Worm (Caenorhabditis elegans) whole organism, L1 larva: ENCODE results near the gene adh-5.
A peak's percentile ranks its signal among the peaks of the same experiment; 100 is the strongest.

Experiments
- C04F5.9 ChIP-seq: sonication (generic microtip); optimal IDR thresholded peaks from 2 replicates; lab custom pipeline; 2016; ENCODE audit warnings: missing genetic modification characterization, missing compliant biosample characterization
- F16B12.6 ChIP-seq: fragments of 150-350 bp; optimal IDR thresholded peaks from 2 replicates; lab custom pipeline; 2014; ENCODE audit warnings: missing biosample characterization, missing genetic modification characterization
- aha-1 ChIP-seq: fragments of 150-350 bp; optimal IDR thresholded peaks from 2 replicates; lab custom pipeline; 2014; ENCODE audit warnings: missing biosample characterization, missing genetic modification characterization
- aly-2 ChIP-seq: fragments of 150-350 bp; optimal IDR thresholded peaks from 2 replicates; lab custom pipeline; 2014; ENCODE audit warnings: missing biosample characterization, missing genetic modification characterization
- ceh-63 ChIP-seq: fragments of 200-800 bp; sonication (Bioruptor generic); optimal IDR thresholded peaks from 2 replicates; lab custom pipeline; 2018; ENCODE audit warnings: mild to moderate bottlenecking, missing genetic modification characterization, missing compliant biosample characterization
- ceh-82 ChIP-seq, 3 experiments: fragments of 150-350 bp in 1 of 3; sonication (generic microtip) in 2 of 3; optimal IDR thresholded peaks; 2 replicates each; lab custom pipeline; 2014 to 2017; ENCODE audit warnings: missing biosample characterization in 3 of 3, missing genetic modification characterization in 3 of 3
- ceh-90 ChIP-seq: sonication (generic microtip); optimal IDR thresholded peaks from 2 replicates; lab custom pipeline; 2016; ENCODE audit warnings: missing genetic modification characterization, missing compliant biosample characterization
- dpl-1 ChIP-seq, 3 experiments: fragments of 150-350 bp in 2 of 3; sonication (generic microtip) in 1 of 3; optimal IDR thresholded peaks; 2 replicates each; lab custom pipeline; 2014 to 2017; ENCODE audit warnings: missing biosample characterization in 3 of 3, missing genetic modification characterization in 3 of 3, missing genetic modification reagents in 3 of 3
- efl-1 ChIP-seq, 4 experiments: fragments of 150-350 bp; optimal IDR thresholded peaks in 3 of 4; peaks in 1 of 4; 1 replicate in 1 of 4; 2 replicates in 3 of 4; lab custom pipeline; 2014; ENCODE audit warnings: missing biosample characterization in 2 of 4, missing genetic modification characterization in 2 of 4, missing genetic modification reagents in 2 of 4
- egl-27 ChIP-seq, 2 experiments: fragments of 150-350 bp in 1 of 2; sonication (generic microtip); optimal IDR thresholded peaks; 3 replicates each; lab custom pipeline; 2017 to 2018; ENCODE audit warnings: missing biosample characterization in 2 of 2, missing genetic modification characterization in 2 of 2, missing genetic modification reagents in 2 of 2
- elt-3 ChIP-seq, 6 experiments: fragments of 150-350 bp in 1 of 6; sonication (generic microtip); optimal IDR thresholded peaks; 2 replicates each; lab custom pipeline; 2017 to 2018; ENCODE audit warnings: missing biosample characterization in 6 of 6, missing genetic modification characterization in 6 of 6, inconsistent platforms in 1 of 6
- fkh-10 ChIP-seq: sonication (generic microtip); optimal IDR thresholded peaks from 2 replicates; lab custom pipeline; 2017; ENCODE audit warnings: missing biosample characterization, missing genetic modification reagents, missing genetic modification characterization
- fkh-4 ChIP-seq: sonication (generic microtip); optimal IDR thresholded peaks from 2 replicates; lab custom pipeline; 2016; ENCODE audit warnings: missing compliant biosample characterization, missing genetic modification characterization, borderline replicate concordance
- hlh-17 ChIP-seq: fragments of 200-800 bp; sonication (Bioruptor generic); optimal IDR thresholded peaks from 2 replicates; lab custom pipeline; 2018; ENCODE audit warnings: missing genetic modification characterization, mild to moderate bottlenecking, missing compliant biosample characterization, moderate library complexity, borderline replicate concordance
- irx-1 ChIP-seq: sonication (generic microtip); optimal IDR thresholded peaks from 2 replicates; lab custom pipeline; 2016; ENCODE audit warnings: missing genetic modification characterization, missing compliant biosample characterization
- isw-1 ChIP-seq: fragments of 200-800 bp; sonication (Bioruptor generic); IDR thresholded peaks from 2 replicates; pipeline ENCODE4 v1.3.6; 2022; ENCODE audit warnings: missing genetic modification characterization, missing compliant biosample characterization
- lin-15B ChIP-seq: fragments of 150-350 bp; sonication (generic microtip); optimal IDR thresholded peaks from 3 replicates; lab custom pipeline; 2014; ENCODE audit warnings: missing biosample characterization, missing genetic modification characterization
- lin-35 ChIP-seq, 2 experiments: fragments of 150-350 bp; optimal IDR thresholded peaks; 2 replicates each; lab custom pipeline; 2014; ENCODE audit warnings: missing biosample characterization in 2 of 2, missing genetic modification characterization in 2 of 2, missing genetic modification reagents in 2 of 2
- lir-3 ChIP-seq: sonication (generic microtip); optimal IDR thresholded peaks from 2 replicates; lab custom pipeline; 2016; ENCODE audit warnings: mild to moderate bottlenecking, missing genetic modification characterization, moderate library complexity, missing compliant biosample characterization; ENCODE audit not compliant: poor library complexity
- lsy-2 ChIP-seq, 2 experiments: fragments of 150-350 bp; optimal IDR thresholded peaks; 2 replicates each; lab custom pipeline; 2014; ENCODE audit warnings: missing biosample characterization in 2 of 2, missing genetic modification characterization in 2 of 2
- mab-9 ChIP-seq: fragments of 200-800 bp; sonication (Bioruptor generic); IDR thresholded peaks from 2 replicates; pipeline ENCODE4 v1.3.6; 2022; ENCODE audit warnings: missing genetic modification reagents, missing genetic modification characterization, missing compliant biosample characterization
- mdl-1 ChIP-seq, 2 experiments: fragments of 150-350 bp; optimal IDR thresholded peaks; 2 replicates each; lab custom pipeline; 2014 to 2017; ENCODE audit warnings: missing biosample characterization in 2 of 2, missing genetic modification characterization in 2 of 2, inconsistent platforms in 1 of 2
- mef-2 ChIP-seq: fragments of 150-350 bp; optimal IDR thresholded peaks from 2 replicates; lab custom pipeline; 2014; ENCODE audit warnings: missing biosample characterization, missing genetic modification characterization
- nhr-12 ChIP-seq: sonication (generic microtip); optimal IDR thresholded peaks from 2 replicates; lab custom pipeline; 2017; ENCODE audit warnings: missing biosample characterization, missing genetic modification characterization
- nhr-237 ChIP-seq: fragments of 150-350 bp; optimal IDR thresholded peaks from 2 replicates; lab custom pipeline; 2014; ENCODE audit warnings: missing biosample characterization, missing genetic modification characterization
- nhr-84 ChIP-seq: sonication (generic microtip); optimal IDR thresholded peaks from 2 replicates; lab custom pipeline; 2017; ENCODE audit warnings: missing biosample characterization, missing genetic modification characterization
- nhr-90 ChIP-seq: sonication (generic microtip); optimal IDR thresholded peaks from 2 replicates; lab custom pipeline; 2016; ENCODE audit warnings: mild to moderate bottlenecking, missing genetic modification characterization, missing compliant biosample characterization; ENCODE audit not compliant: poor library complexity
- pag-3 ChIP-seq: sonication (generic microtip); optimal IDR thresholded peaks from 2 replicates; lab custom pipeline; 2017; ENCODE audit warnings: missing genetic modification characterization, mild to moderate bottlenecking, missing compliant biosample characterization, antibody characterized with exemption, borderline replicate concordance; ENCODE audit not compliant: insufficient read depth
- pax-3 ChIP-seq: fragments of 200-800 bp; sonication (Bioruptor generic); optimal IDR thresholded peaks from 2 replicates; lab custom pipeline; 2018; ENCODE audit warnings: mild to moderate bottlenecking, missing genetic modification characterization, moderate library complexity, missing compliant biosample characterization
- pqm-1 ChIP-seq: sonication (generic microtip); optimal IDR thresholded peaks from 3 replicates; lab custom pipeline; 2017; ENCODE audit warnings: missing biosample characterization, missing genetic modification characterization
- skn-1 ChIP-seq: fragments of 150-350 bp; optimal IDR thresholded peaks from 2 replicates; lab custom pipeline; 2014; ENCODE audit warnings: missing biosample characterization, missing genetic modification characterization
- snu-23 ChIP-seq: sonication (generic microtip); optimal IDR thresholded peaks from 2 replicates; lab custom pipeline; 2016; ENCODE audit warnings: missing genetic modification characterization, missing compliant biosample characterization
- sox-4 ChIP-seq: sonication (generic microtip); optimal IDR thresholded peaks from 2 replicates; lab custom pipeline; 2016; ENCODE audit warnings: missing genetic modification characterization, missing compliant biosample characterization
- sptf-1 ChIP-seq: fragments of 150-350 bp; optimal IDR thresholded peaks from 2 replicates; lab custom pipeline; 2014; ENCODE audit warnings: missing biosample characterization, missing genetic modification characterization
- swsn-7 ChIP-seq: sonication (generic microtip); optimal IDR thresholded peaks from 2 replicates; lab custom pipeline; 2016; ENCODE audit warnings: missing genetic modification characterization, missing compliant biosample characterization
- tbx-2 ChIP-seq: sonication (generic microtip); optimal IDR thresholded peaks from 2 replicates; lab custom pipeline; 2016; ENCODE audit warnings: missing genetic modification characterization, missing compliant biosample characterization
- tlp-1 ChIP-seq: fragments of 150-350 bp; optimal IDR thresholded peaks from 2 replicates; lab custom pipeline; 2014; ENCODE audit warnings: missing biosample characterization, missing genetic modification characterization
- unc-130 ChIP-seq: fragments of 150-350 bp; optimal IDR thresholded peaks from 2 replicates; lab custom pipeline; 2017; ENCODE audit warnings: missing biosample characterization, missing genetic modification characterization, inconsistent platforms
- unc-30 ChIP-seq: sonication (generic microtip); optimal IDR thresholded peaks from 2 replicates; lab custom pipeline; 2017; ENCODE audit warnings: missing biosample characterization, missing genetic modification characterization
- unc-98 ChIP-seq: fragments of 200-800 bp; sonication (Bioruptor generic); IDR thresholded peaks from 2 replicates; pipeline ENCODE4 v1.3.6; 2022; ENCODE audit warnings: missing genetic modification characterization, missing compliant biosample characterization
- vab-15 ChIP-seq: sonication (generic microtip); optimal IDR thresholded peaks from 2 replicates; lab custom pipeline; 2017; ENCODE audit warnings: missing genotype, mild to moderate bottlenecking, missing genetic modification characterization, missing compliant biosample characterization
- zag-1 ChIP-seq: fragments of 150-350 bp; optimal IDR thresholded peaks from 2 replicates; lab custom pipeline; 2014; ENCODE audit warnings: missing biosample characterization, missing genetic modification characterization
- zip-4 ChIP-seq: fragments of 200-800 bp; sonication (Bioruptor generic); optimal IDR thresholded peaks from 2 replicates; lab custom pipeline; 2018; ENCODE audit warnings: mild to moderate bottlenecking, missing genetic modification characterization, moderate library complexity, missing compliant biosample characterization

adh-5 gene

DNA sequence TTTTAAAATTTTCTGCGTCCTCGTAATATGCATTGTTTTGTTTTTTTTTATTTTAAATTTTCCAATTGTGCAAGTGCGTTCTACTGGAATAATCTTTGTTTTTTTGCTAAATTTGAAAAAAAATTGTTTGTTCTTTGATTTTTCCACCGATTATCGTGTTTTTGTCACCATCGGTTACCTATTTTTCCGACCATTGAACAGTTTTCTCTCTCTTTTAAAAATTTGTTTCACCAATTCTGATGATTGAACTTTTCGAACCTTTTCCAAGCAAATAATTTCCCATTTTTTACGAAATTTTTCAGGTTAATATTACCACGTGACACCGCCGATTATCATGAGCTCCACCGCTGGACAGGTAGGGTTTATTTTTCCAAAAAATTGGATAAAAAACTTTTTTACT lies at the start of gene adh-5:
Gene adh-5, plus strand, starts transcription at position 301 of the 400 bp plus-strand sequence.
- TF ChIP-seq ceh-82 (tag; optimal IDR thresholded peaks at IDR 0.05; lab: Kevin White, UChicago) (no peak), efl-1 (optimal IDR thresholded peaks at IDR 0.05; lab: Kevin White, UChicago) (no peak), efl-1 (GFP tag; optimal IDR thresholded peaks at IDR 0.05 in 1 of 2; lab: Kevin White, UChicago) (peak in 1 of 2 experiments; percentile 11)

DNA sequence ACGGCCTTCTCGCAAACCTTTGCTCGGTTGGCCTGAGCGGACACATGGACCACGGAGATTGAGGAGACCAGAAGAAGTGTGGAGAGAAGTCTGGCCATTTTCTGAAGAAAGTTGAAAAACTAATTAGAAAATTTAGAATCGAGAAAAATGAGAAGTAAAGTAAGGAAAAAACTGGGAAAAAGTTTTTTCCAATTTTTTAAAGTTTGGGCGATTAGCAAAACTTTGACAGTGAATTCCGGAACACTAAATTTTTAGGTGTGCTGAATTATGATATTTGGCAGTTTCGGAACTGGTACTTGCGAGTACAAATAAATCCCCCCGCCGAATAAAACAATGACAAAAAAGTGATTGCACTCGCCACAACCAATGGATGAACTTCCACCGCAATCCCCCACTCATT lies 44.8 kb upstream of the adh-5 start, which contains the start of gene T02B11.3:
Gene T02B11.3, minus strand, starts transcription at position 101 of the 400 bp plus-strand sequence.
- no peak for TF ChIP-seq vab-15
- TF ChIP-seq fkh-4: no peak
- TF ChIP-seq F16B12.6 (tag; lab: Kevin White, UChicago): no peak
- no peak for TF ChIP-seq lir-3
- TF ChIP-seq zip-4 (GFP tag; lab: Kevin White, UChicago): no peak
- no peak for TF ChIP-seq lin-15B (tag; lab: Kevin White, UChicago)
- no peak for TF ChIP-seq dpl-1 (GFP tag; optimal IDR thresholded peaks at IDR 0.05; lab: Kevin White, UChicago)
- TF ChIP-seq mef-2 (tag; lab: Kevin White, UChicago): no peak
- no peak for TF ChIP-seq pag-3 (tag; lab: Kevin White, UChicago)
- TF ChIP-seq nhr-90 (tag; lab: Kevin White, UChicago): no peak
- TF ChIP-seq egl-27 (tag; optimal IDR thresholded peaks at IDR 0.05; lab: Kevin White, UChicago): no peak
- no peak for TF ChIP-seq nhr-84
- TF ChIP-seq unc-130 (tag; lab: Kevin White, UChicago): no peak
- TF ChIP-seq nhr-237 (tag; lab: Kevin White, UChicago): no peak
- no peak for TF ChIP-seq hlh-17
- no peak for TF ChIP-seq skn-1 (tag; lab: Kevin White, UChicago)

DNA sequence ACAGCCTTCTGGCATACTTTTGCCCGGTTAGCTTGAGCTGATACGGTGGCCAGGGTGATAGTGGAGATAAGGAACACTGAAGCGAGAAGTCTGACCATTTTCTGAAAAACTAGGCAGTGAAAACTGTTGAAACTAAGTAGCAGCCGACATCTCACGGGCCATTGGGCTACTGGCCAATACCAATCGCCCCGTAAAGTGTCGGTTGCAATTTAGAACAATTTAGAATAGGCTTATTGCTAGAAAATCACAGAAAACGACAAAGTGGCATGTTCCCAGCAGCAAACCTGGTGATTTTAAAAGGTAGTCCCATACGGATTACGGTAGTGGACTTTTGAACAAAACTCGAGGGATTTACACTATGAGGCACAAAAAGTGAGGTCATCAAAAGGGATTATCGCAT lies 40.5 kb upstream of the adh-5 start, which contains the start of gene T02B11.4:
Gene T02B11.4, minus strand, starts transcription at position 101 of the 400 bp plus-strand sequence.
- TF ChIP-seq snu-23 (no peak), isw-1 (GFP tag; lab: Robert Waterston, UW) (no peak), C04F5.9 (no peak), aha-1 (tag; lab: Kevin White, UChicago) (no peak), ceh-63 (no peak), fkh-10 (GFP tag; lab: Kevin White, UChicago) (no peak), irx-1 (tag; lab: Kevin White, UChicago) (no peak), unc-98 (GFP tag; lab: Robert Waterston, UW) (no peak), nhr-90 (tag; lab: Kevin White, UChicago) (no peak), zip-4 (GFP tag; lab: Kevin White, UChicago) (no peak), sptf-1 (tag; lab: Kevin White, UChicago) (no peak), mab-9 (GFP tag; lab: Robert Waterston, UW) (no peak), hlh-17 (no peak), pqm-1 (no peak), unc-30 (tag; lab: Kevin White, UChicago) (no peak), lin-35 (GFP tag; optimal IDR thresholded peaks at IDR 0.05; lab: Kevin White, UChicago) (no peak), nhr-12 (no peak)

DNA sequence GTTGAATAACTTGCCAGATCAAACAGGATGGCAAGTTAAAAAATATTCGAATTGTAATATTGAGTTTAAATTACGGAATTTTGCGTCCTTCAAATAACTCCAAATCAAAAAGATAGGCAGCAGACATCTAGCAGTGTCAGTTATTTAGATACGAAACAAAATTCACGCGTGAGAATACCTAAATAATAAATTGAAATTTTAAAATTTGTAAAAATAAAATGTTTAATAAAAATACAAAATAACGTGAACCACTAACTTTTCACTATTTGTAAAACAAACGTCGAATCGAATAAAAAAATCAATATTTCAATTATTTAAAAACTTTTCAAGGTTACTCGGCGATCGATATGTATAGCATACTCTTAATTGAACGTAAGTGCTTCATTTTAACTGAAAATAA lies 35.6 kb upstream of the adh-5 start, which contains the start of gene T02B11.9:
Gene T02B11.9, plus strand, starts transcription at position 301 of the 400 bp plus-strand sequence.
- TF ChIP-seq nhr-237 (tag; lab: Kevin White, UChicago) (no peak), ceh-90 (no peak), swsn-7 (tag; lab: Kevin White, UChicago) (no peak), elt-3 (tag; optimal IDR thresholded peaks at IDR 0.05; lab: Kevin White, UChicago) (no peak), mdl-1 (tag; optimal IDR thresholded peaks at IDR 0.05; lab: Kevin White, UChicago) (no peak), nhr-90 (tag; lab: Kevin White, UChicago) (no peak), lin-15B (tag; lab: Kevin White, UChicago) (no peak), pax-3 (tag; lab: Kevin White, UChicago) (no peak), lsy-2 (tag; optimal IDR thresholded peaks at IDR 0.05; lab: Kevin White, UChicago) (no peak), tlp-1 (no peak), nhr-12 (no peak), fkh-4 (no peak), tbx-2 (no peak), zag-1 (no peak), aly-2 (tag; lab: Kevin White, UChicago) (no peak), sox-4 (tag; lab: Kevin White, UChicago) (no peak)
